Fruit fly (Drosophila melanogaster): Measurements from ENCODE around the gene pkm.

pkm gene

dm6 chrX:11621866-11622648, 38.1 kb upstream of the pkm start, which contains the start of gene Ptp10D:
Gene Ptp10D, plus strand, starts transcription at chrX:11622015.
- TF ChIP-seq CG12605 (GFP tag; IDR thresholded peaks at IDR 0.05) (peak; percentile 58; the same call in 1 of the 2 replicates), CG4496 (GFP tag; IDR thresholded peaks at IDR 0.05) (peak; percentile 64), CG32121 (GFP tag; IDR thresholded peaks at IDR 0.05) (peak; percentile 56), CG34367 (tag; optimal IDR thresholded peaks at IDR 0.05) (no peak), Ets98B (GFP tag; IDR thresholded peaks at IDR 0.05) (peak; percentile 46; the same call in 1 of the 2 replicates), fd96Ca (GFP tag; IDR thresholded peaks at IDR 0.05) (no peak)

dm6 chrX:11621315-11621865, 37.4 kb upstream of the pkm start:
- TF ChIP-seq CG14655 (GFP tag; optimal IDR thresholded peaks at IDR 0.05): no peak
- no peak for TF ChIP-seq CG8159 (tag; optimal IDR thresholded peaks at IDR 0.05)

- TF ChIP-seq CG13204 (GFP tag; optimal IDR thresholded peaks at IDR 0.05) (no peak), CG15710 (tag; optimal IDR thresholded peaks at IDR 0.05) (no peak), CG12605 (GFP tag; IDR thresholded peaks at IDR 0.05) (no peak), CG9948 (tag; optimal IDR thresholded peaks at IDR 0.05) (no peak), CG10348 (GFP tag; IDR thresholded peaks at IDR 0.05) (no peak), D1 (tag; optimal IDR thresholded peaks at IDR 0.05) (no peak), rn (GFP tag; IDR thresholded peaks at IDR 0.05) (no peak), gl (tag; optimal IDR thresholded peaks at IDR 0.05) (no peak), CG14655 (GFP tag; optimal IDR thresholded peaks at IDR 0.05) (no peak), Ets98B (GFP tag; IDR thresholded peaks at IDR 0.05) (no peak), CG8301 (tag; optimal IDR thresholded peaks at IDR 0.05) (no peak), CG8159 (tag; optimal IDR thresholded peaks at IDR 0.05) (no peak), CG17806 (tag; optimal IDR thresholded peaks at IDR 0.05) (no peak), Pif1B (GFP tag; optimal IDR thresholded peaks at IDR 0.05) (no peak), fd96Ca (GFP tag; IDR thresholded peaks at IDR 0.05) (no peak), Pif1A (GFP tag; optimal IDR thresholded peaks at IDR 0.05) (no peak)
Observed at dm6 chrX:11620527-11620926, 36.6 kb upstream of the pkm start.

- no peak for TF ChIP-seq CG32121 (GFP tag; IDR thresholded peaks at IDR 0.05)
- TF ChIP-seq CG17806 (tag; optimal IDR thresholded peaks at IDR 0.05): no peak
- TF ChIP-seq rn (GFP tag; IDR thresholded peaks at IDR 0.05): no peak
- no peak for TF ChIP-seq D1 (tag; optimal IDR thresholded peaks at IDR 0.05)
- no peak for TF ChIP-seq fd96Ca (GFP tag; IDR thresholded peaks at IDR 0.05)
- TF ChIP-seq CG14655 (GFP tag; optimal IDR thresholded peaks at IDR 0.05): no peak
- TF ChIP-seq CG10348 (GFP tag; IDR thresholded peaks at IDR 0.05): no peak
- no peak for TF ChIP-seq CG4496 (GFP tag; IDR thresholded peaks at IDR 0.05)
- no peak for TF ChIP-seq CG8159 (tag; optimal IDR thresholded peaks at IDR 0.05)
- no peak for TF ChIP-seq CG15710 (tag; optimal IDR thresholded peaks at IDR 0.05)
- no peak for TF ChIP-seq Snoo (tag; optimal IDR thresholded peaks at IDR 0.05)
- no peak for TF ChIP-seq Pif1B (GFP tag; optimal IDR thresholded peaks at IDR 0.05)
Observed at dm6 chrX:11619617-11620016, 35.6 kb upstream of the pkm start.

dm6 chrX:11616496-11616952, 32.5 kb upstream of the pkm start:
- TF ChIP-seq CG12605 (GFP tag; IDR thresholded peaks at IDR 0.05) (peak; percentile 44), rn (GFP tag; IDR thresholded peaks at IDR 0.05) (no peak), EcR (GFP tag; optimal IDR thresholded peaks at IDR 0.05) (no peak), Ets98B (GFP tag; IDR thresholded peaks at IDR 0.05) (no peak; the same call in 1 of the 2 replicates), CG17806 (tag; optimal IDR thresholded peaks at IDR 0.05) (no peak), CG13204 (GFP tag; optimal IDR thresholded peaks at IDR 0.05) (no peak), CG10348 (GFP tag; IDR thresholded peaks at IDR 0.05) (no peak), fd96Ca (GFP tag; IDR thresholded peaks at IDR 0.05) (no peak), CG9948 (tag; optimal IDR thresholded peaks at IDR 0.05) (no peak), CG4496 (GFP tag; IDR thresholded peaks at IDR 0.05) (0 out of 3 replicates have a peak, but pooled peaks have one; percentile 33)

dm6 chrX:11615652-11616495, 31.9 kb upstream of the pkm start, which contains the start of the genes RPA3 and Met:
Gene RPA3, minus strand, starts transcription at chrX:11615840.
Gene Met, plus strand, starts transcription at chrX:11616124.
- no peak for TF ChIP-seq CG13204 (GFP tag; optimal IDR thresholded peaks at IDR 0.05)
- TF ChIP-seq rn (GFP tag; IDR thresholded peaks at IDR 0.05): no peak
- TF ChIP-seq CG17806 (tag; optimal IDR thresholded peaks at IDR 0.05): no peak
- no peak for TF ChIP-seq CG32121 (GFP tag; IDR thresholded peaks at IDR 0.05)
- TF ChIP-seq gl (tag; optimal IDR thresholded peaks at IDR 0.05): no peak
- no peak for TF ChIP-seq D1 (tag; optimal IDR thresholded peaks at IDR 0.05)
- TF ChIP-seq CG34367 (tag; optimal IDR thresholded peaks at IDR 0.05): peak; percentile 6

Data from whole organism, pupa.